Fruit fly (Drosophila melanogaster) whole organism, wandering third instar larva: ENCODE results near the gene Ndf.

Experiments used
- Abd-B ChIP-seq: fragments of >200 bp; optimal IDR thresholded peaks from 2 replicates; lab custom pipeline; 2017; ENCODE audit warnings: missing biosample characterization, missing genetic modification characterization
- CG32264 ChIP-seq: fragments of 200-800 bp; sonication (Bioruptor generic); optimal IDR thresholded peaks from 2 replicates; lab custom pipeline; 2016; ENCODE audit warnings: missing biosample characterization, missing genetic modification characterization
- CG9705 ChIP-seq: fragments of 200-800 bp; sonication (Bioruptor generic); optimal IDR thresholded peaks from 2 replicates; lab custom pipeline; 2018; ENCODE audit warnings: missing biosample characterization, mild to moderate bottlenecking, missing genetic modification characterization
- CrebA ChIP-seq: fragments of 200-800 bp; sonication (Bioruptor generic); optimal IDR thresholded peaks from 2 replicates; lab custom pipeline; 2016; ENCODE audit warnings: missing biosample characterization, mild to moderate bottlenecking, missing genetic modification characterization, borderline replicate concordance
- Dfd ChIP-seq: fragments of >200 bp; optimal IDR thresholded peaks from 2 replicates; lab custom pipeline; 2017; ENCODE audit warnings: missing biosample characterization, missing genetic modification characterization
- Dif ChIP-seq: fragments of 200-275, 200-300 bp; sonication (Bioruptor generic); optimal IDR thresholded peaks from 2 replicates; lab custom pipeline; 2018; ENCODE audit warnings: missing biosample characterization, missing genetic modification characterization; ENCODE audit not compliant: partially characterized antibody
- GATAd ChIP-seq: sonication (Bioruptor generic); optimal IDR thresholded peaks from 2 replicates; lab custom pipeline; 2016; ENCODE audit warnings: missing biosample characterization, missing genetic modification characterization
- HLH106 ChIP-seq: fragments of 200-800 bp; optimal IDR thresholded peaks from 3 replicates; lab custom pipeline; 2019; ENCODE audit warnings: missing biosample characterization, mild to moderate bottlenecking, missing genetic modification characterization, moderate library complexity
- Hnf4 ChIP-seq: fragments of 200-800 bp; sonication (Bioruptor generic); optimal IDR thresholded peaks from 2 replicates; lab custom pipeline; 2016; ENCODE audit warnings: missing biosample characterization, mild to moderate bottlenecking, missing genetic modification characterization
- Hr78 ChIP-seq: fragments of >200 bp; optimal IDR thresholded peaks from 2 replicates; lab custom pipeline; 2017; ENCODE audit warnings: missing biosample characterization, missing genetic modification characterization
- Hr83 ChIP-seq: fragments of 200-300 bp; sonication (Bioruptor generic); optimal IDR thresholded peaks from 2 replicates; lab custom pipeline; 2016; ENCODE audit warnings: missing biosample characterization, mild to moderate bottlenecking, missing genetic modification characterization, moderate library complexity; ENCODE audit not compliant: poor library complexity, severe bottlenecking
- Jra ChIP-seq: sonication (Bioruptor generic); optimal IDR thresholded peaks from 2 replicates; lab custom pipeline; 2016; ENCODE audit warnings: missing biosample characterization, missing genetic modification characterization
- Mio ChIP-seq: sonication (Bioruptor generic); optimal IDR thresholded peaks from 2 replicates; lab custom pipeline; 2016; ENCODE audit warnings: missing biosample characterization, missing genetic modification characterization
- Myc ChIP-seq: fragments of >200 bp; optimal IDR thresholded peaks from 2 replicates; lab custom pipeline; 2017
- N ChIP-seq: fragments of >200 bp; optimal IDR thresholded peaks from 2 replicates; lab custom pipeline; 2018; ENCODE audit warnings: missing biosample characterization, missing external identifiers, missing genetic modification characterization
- OdsH ChIP-seq: fragments of 200-800 bp; sonication (Bioruptor generic); optimal IDR thresholded peaks from 2 replicates; lab custom pipeline; 2016; ENCODE audit warnings: missing biosample characterization, mild to moderate bottlenecking, missing genetic modification characterization
- Rel ChIP-seq, 2 experiments: fragments of 200-800 bp; sonication (Bioruptor generic) in 1 of 2; optimal IDR thresholded peaks; 2 replicates in 1 of 2; 3 replicates in 1 of 2; lab custom pipeline; 2016 to 2019; ENCODE audit warnings: mild to moderate bottlenecking in 2 of 2, missing biosample characterization in 2 of 2, missing genetic modification characterization in 2 of 2, moderate library complexity in 1 of 2
- Sp1 ChIP-seq: fragments of 200-800 bp; sonication (Bioruptor generic); optimal IDR thresholded peaks from 3 replicates; lab custom pipeline; 2019; ENCODE audit warnings: missing biosample characterization, mild to moderate bottlenecking, missing genetic modification characterization, moderate library complexity
- Vsx2 ChIP-seq: fragments of 200-300, 225-300 bp; sonication (Bioruptor generic); optimal IDR thresholded peaks from 2 replicates; lab custom pipeline; 2018; ENCODE audit warnings: missing biosample characterization, missing genetic modification characterization; ENCODE audit not compliant: partially characterized antibody
- br ChIP-seq: fragments of 200-800 bp; sonication (Bioruptor generic); optimal IDR thresholded peaks from 2 replicates; lab custom pipeline; 2016; ENCODE audit warnings: missing biosample characterization, missing genetic modification characterization
- brk ChIP-seq: fragments of 200-800 bp; sonication (Bioruptor generic); optimal IDR thresholded peaks from 2 replicates; lab custom pipeline; 2016; ENCODE audit warnings: missing biosample characterization, mild to moderate bottlenecking, missing genetic modification characterization
- dl ChIP-seq, 2 experiments: fragments of 175-275, 200-275 bp in 1 of 2; fragments of 200-275 bp in 1 of 2; sonication (Bioruptor generic); optimal IDR thresholded peaks; lab custom pipeline; 2018; ENCODE audit warnings: mild to moderate bottlenecking in 2 of 2, missing biosample characterization in 2 of 2, missing genetic modification characterization in 2 of 2, moderate library complexity in 2 of 2; ENCODE audit not compliant: partially characterized antibody in 2 of 2, insufficient read depth in 1 of 2
- dmrt93B ChIP-seq: fragments of 200-800 bp; sonication (Bioruptor generic); optimal IDR thresholded peaks from 2 replicates; lab custom pipeline; 2018; ENCODE audit warnings: missing biosample characterization, mild to moderate bottlenecking, missing genetic modification characterization
- dsf ChIP-seq: sonication (Bioruptor generic); optimal IDR thresholded peaks from 2 replicates; lab custom pipeline; 2016; ENCODE audit warnings: missing biosample characterization, missing genetic modification characterization, borderline replicate concordance
- ey ChIP-seq: fragments of 200-800 bp; sonication (Bioruptor generic); optimal IDR thresholded peaks from 2 replicates; lab custom pipeline; 2016; ENCODE audit warnings: missing biosample characterization, missing genetic modification characterization
- foxo ChIP-seq, 2 experiments: fragments of 200-800 bp; sonication (Bioruptor generic); optimal IDR thresholded peaks; 2 replicates in 1 of 2; 3 replicates in 1 of 2; lab custom pipeline; 2016 to 2017; ENCODE audit warnings: missing biosample characterization in 2 of 2, missing genetic modification characterization in 2 of 2
- fru ChIP-seq: fragments of 200-800 bp; sonication (Bioruptor generic); optimal IDR thresholded peaks from 3 replicates; lab custom pipeline; 2016; ENCODE audit warnings: missing biosample characterization, mild to moderate bottlenecking, missing genetic modification characterization
- h ChIP-seq: fragments of 200-800 bp; sonication (Bioruptor generic); optimal IDR thresholded peaks from 3 replicates; lab custom pipeline; 2016; ENCODE audit warnings: missing biosample characterization, mild to moderate bottlenecking, missing genetic modification characterization
- jim ChIP-seq: fragments of 175-275, 200-325 bp; sonication (Bioruptor generic); optimal IDR thresholded peaks from 2 replicates; lab custom pipeline; 2016; ENCODE audit warnings: missing biosample characterization, mild to moderate bottlenecking, missing genetic modification characterization
- lola ChIP-seq: fragments of >200 bp; optimal IDR thresholded peaks from 2 replicates; lab custom pipeline; 2017; ENCODE audit warnings: missing biosample characterization, missing genetic modification characterization
- pan ChIP-seq: fragments of >200 bp; optimal IDR thresholded peaks from 2 replicates; lab custom pipeline; 2017
- psq ChIP-seq: fragments of 200-800 bp; sonication (Bioruptor generic); optimal IDR thresholded peaks from 3 replicates; lab custom pipeline; 2017; ENCODE audit warnings: missing biosample characterization, mild to moderate bottlenecking, missing genetic modification characterization, moderate library complexity
- rgr ChIP-seq: fragments of 200-800 bp; sonication (Bioruptor generic); optimal IDR thresholded peaks from 3 replicates; lab custom pipeline; 2016; ENCODE audit warnings: missing biosample characterization, mild to moderate bottlenecking, missing genetic modification characterization
- sage ChIP-seq: fragments of 200-800 bp; sonication (Bioruptor generic); optimal IDR thresholded peaks from 2 replicates; lab custom pipeline; 2016; ENCODE audit warnings: missing biosample characterization, mild to moderate bottlenecking, missing genetic modification characterization
- sv ChIP-seq: fragments of 200-800 bp; sonication (Bioruptor generic); optimal IDR thresholded peaks from 3 replicates; lab custom pipeline; 2016; ENCODE audit warnings: missing biosample characterization, missing genetic modification characterization
- tai ChIP-seq: sonication (Bioruptor generic); optimal IDR thresholded peaks from 2 replicates; lab custom pipeline; 2016; ENCODE audit warnings: missing biosample characterization, missing genetic modification characterization
- usp ChIP-seq: fragments of >200 bp; optimal IDR thresholded peaks from 2 replicates; lab custom pipeline; 2017; ENCODE audit warnings: missing biosample characterization, missing genetic modification characterization
- woc ChIP-seq: sonication (Bioruptor generic); optimal IDR thresholded peaks from 2 replicates; lab custom pipeline; 2016; ENCODE audit warnings: missing biosample characterization, mild to moderate bottlenecking, missing genetic modification characterization

The Ndf gene

dm6 chr2L:10003593-10003992 is at the start of gene Ndf:
TSS of gene Ndf (plus strand) at chr2L:10003832.
- TF ChIP-seq h (GFP tag; lab: Kevin White, UChicago) = peak; percentile 78
- TF ChIP-seq Dfd (GFP tag; lab: Kevin White, UChicago) = no peak
- no peak for TF ChIP-seq fru (GFP tag; lab: Kevin White, UChicago)
- TF ChIP-seq OdsH = peak; percentile 55
- peak; percentile 59 for TF ChIP-seq woc (GFP tag; lab: Kevin White, UChicago)
- TF ChIP-seq foxo (GFP tag; optimal IDR thresholded peaks at IDR 0.05; lab: Kevin White, UChicago) = peak in 1 of 2 experiments; percentile 77
- no peak for TF ChIP-seq Rel (GFP tag; optimal IDR thresholded peaks at IDR 0.05; lab: Kevin White, UChicago)
- TF ChIP-seq Rel (tag; optimal IDR thresholded peaks at IDR 0.05; lab: Kevin White, UChicago) = no peak
- peak; percentile 54 for TF ChIP-seq brk (GFP tag; lab: Kevin White, UChicago)
- no peak for TF ChIP-seq Abd-B (GFP tag; lab: Kevin White, UChicago)
- peak; percentile 62 for TF ChIP-seq HLH106
- TF ChIP-seq psq (GFP tag; lab: Kevin White, UChicago) = peak; percentile 28
- no peak for TF ChIP-seq dsf
- no peak for TF ChIP-seq pan
- TF ChIP-seq sage (GFP tag; lab: Kevin White, UChicago) = no peak
- no peak for TF ChIP-seq CG32264 (GFP tag; lab: Kevin White, UChicago)
- TF ChIP-seq dmrt93B = peak; percentile 57
- TF ChIP-seq br (GFP tag; lab: Kevin White, UChicago) = peak; percentile 62
- TF ChIP-seq tai (GFP tag; lab: Kevin White, UChicago) = no peak
- no peak for TF ChIP-seq Mio (GFP tag; lab: Kevin White, UChicago)
- no peak for TF ChIP-seq N (GFP tag; lab: Kevin White, UChicago)
- TF ChIP-seq usp = no peak
- TF ChIP-seq jim (GFP tag; lab: Kevin White, UChicago) = peak; percentile 62
- TF ChIP-seq Hr83 (GFP tag; lab: Kevin White, UChicago) = peak; percentile 96
- TF ChIP-seq rgr = peak; percentile 81
- TF ChIP-seq Vsx2 (GFP tag; lab: Kevin White, UChicago) = peak; percentile 58
- peak; percentile 36 for TF ChIP-seq ey (GFP tag; lab: Kevin White, UChicago)
- peak; percentile 41 for TF ChIP-seq Jra (GFP tag; lab: Kevin White, UChicago)
- no peak for TF ChIP-seq Hr78
- TF ChIP-seq dl (GFP tag; optimal IDR thresholded peaks at IDR 0.05; lab: Kevin White, UChicago; ENCODE audit: insufficient read depth in 1 of 2, partially characterized antibody in 2 of 2) = no peak
- peak; percentile 66 for TF ChIP-seq Hnf4 (GFP tag; lab: Kevin White, UChicago)
- TF ChIP-seq Sp1 (GFP tag; lab: Kevin White, UChicago) = peak; percentile 62
- TF ChIP-seq CrebA = no peak
- peak; percentile 60 for TF ChIP-seq CG9705
- TF ChIP-seq Myc (lab: Kevin White, UChicago) = peak; percentile 5
- no peak for TF ChIP-seq lola (GFP tag; lab: Kevin White, UChicago)
- TF ChIP-seq GATAd (GFP tag; lab: Kevin White, UChicago) = peak; percentile 4
- TF ChIP-seq sv (GFP tag; lab: Kevin White, UChicago) = peak; percentile 39
- peak; percentile 6 for TF ChIP-seq Dif (GFP tag; lab: Kevin White, UChicago)

- TF ChIP-seq Dif (GFP tag; lab: Kevin White, UChicago) (no peak), lola (GFP tag; lab: Kevin White, UChicago) (no peak), usp (no peak), psq (GFP tag; lab: Kevin White, UChicago) (peak; percentile 87), dsf (peak; percentile 58), Abd-B (GFP tag; lab: Kevin White, UChicago) (no peak), Sp1 (GFP tag; lab: Kevin White, UChicago) (peak; percentile 94), Vsx2 (GFP tag; lab: Kevin White, UChicago) (no peak), Hr83 (GFP tag; lab: Kevin White, UChicago) (peak; percentile 73), Rel (GFP tag; optimal IDR thresholded peaks at IDR 0.05; lab: Kevin White, UChicago) (peak; percentile 27), Rel (tag; optimal IDR thresholded peaks at IDR 0.05; lab: Kevin White, UChicago) (peak; percentile 77), foxo (GFP tag; optimal IDR thresholded peaks at IDR 0.05; lab: Kevin White, UChicago) (peak in 1 of 2 experiments; percentile 92), sv (GFP tag; lab: Kevin White, UChicago) (peak; percentile 77), pan (no peak), Hnf4 (GFP tag; lab: Kevin White, UChicago) (peak; percentile 81), OdsH (peak; percentile 89), Jra (GFP tag; lab: Kevin White, UChicago) (peak; percentile 42), GATAd (GFP tag; lab: Kevin White, UChicago) (peak; percentile 54), HLH106 (peak; percentile 95), sage (GFP tag; lab: Kevin White, UChicago) (peak; percentile 85), brk (GFP tag; lab: Kevin White, UChicago) (peak; percentile 93), CG32264 (GFP tag; lab: Kevin White, UChicago) (no peak), br (GFP tag; lab: Kevin White, UChicago) (peak; percentile 71), CrebA (no peak), Myc (lab: Kevin White, UChicago) (peak; percentile 32), CG9705 (peak; percentile 69), jim (GFP tag; lab: Kevin White, UChicago) (no peak), ey (GFP tag; lab: Kevin White, UChicago) (peak; percentile 75), N (GFP tag; lab: Kevin White, UChicago) (no peak), Hr78 (no peak), h (GFP tag; lab: Kevin White, UChicago) (peak; percentile 91), Mio (GFP tag; lab: Kevin White, UChicago) (no peak), rgr (peak; percentile 93), Dfd (GFP tag; lab: Kevin White, UChicago) (no peak), tai (GFP tag; lab: Kevin White, UChicago) (no peak), fru (GFP tag; lab: Kevin White, UChicago) (peak; percentile 79), dmrt93B (peak; percentile 79), woc (GFP tag; lab: Kevin White, UChicago) (peak; percentile 85), dl (GFP tag; optimal IDR thresholded peaks at IDR 0.05; lab: Kevin White, UChicago; ENCODE audit: insufficient read depth in 1 of 2, partially characterized antibody in 2 of 2) (no peak)
- TF ChIP-seq, all 38 proteins: peak for 23
Observed at dm6 chr2L:9954119-9954518, 49.5 kb upstream of the Ndf start, which contains the start of the genes CG13126 and CG4709. TSS of gene CG13126 (minus strand) at chr2L:9954181. TSS of gene CG4709 (plus strand) at chr2L:9954325.
